Worm (Caenorhabditis elegans): ENCODE results near the gene sqv-3.
A peak's percentile ranks its signal among the peaks of the same experiment; 100 is the strongest.

The sqv-3 gene

DNA sequence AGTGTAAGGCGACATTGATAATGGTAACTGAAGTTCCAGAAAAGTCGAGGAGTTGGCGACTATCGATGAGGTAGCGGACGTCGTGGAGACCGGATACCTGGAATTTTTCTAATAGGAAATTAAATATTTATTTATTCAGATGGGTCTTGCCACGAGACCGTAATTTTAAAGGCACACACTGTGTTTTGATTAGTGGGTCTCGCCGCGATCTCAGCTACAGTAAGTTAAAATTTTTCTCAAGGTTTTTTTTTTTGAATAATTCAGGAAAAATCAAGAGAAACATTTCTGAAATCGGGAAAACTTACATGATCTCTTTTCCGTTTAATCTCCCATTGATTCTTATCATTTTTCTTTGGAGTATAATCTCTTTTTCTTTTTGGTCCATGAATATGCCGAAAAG lies 1.1 kb downstream of the sqv-3 start:
- no peak for TF ChIP-seq nhr-237 (tag; optimal IDR thresholded peaks at IDR 0.05)
- TF ChIP-seq nhr-43 (tag; optimal IDR thresholded peaks at IDR 0.05; ENCODE audit: poor library complexity, severe bottlenecking), result no peak
- TF ChIP-seq sea-2 (GFP tag; optimal IDR thresholded peaks at IDR 0.05), result no peak
- TF ChIP-seq nhr-77 (tag; optimal IDR thresholded peaks at IDR 0.05), result no peak
- TF ChIP-seq nhr-67 (tag; optimal IDR thresholded peaks at IDR 0.05), result no peak
- TF ChIP-seq mml-1 (tag; optimal IDR thresholded peaks at IDR 0.05), result no peak
- no peak for TF ChIP-seq daf-12 (tag; optimal IDR thresholded peaks at IDR 0.05)

DNA sequence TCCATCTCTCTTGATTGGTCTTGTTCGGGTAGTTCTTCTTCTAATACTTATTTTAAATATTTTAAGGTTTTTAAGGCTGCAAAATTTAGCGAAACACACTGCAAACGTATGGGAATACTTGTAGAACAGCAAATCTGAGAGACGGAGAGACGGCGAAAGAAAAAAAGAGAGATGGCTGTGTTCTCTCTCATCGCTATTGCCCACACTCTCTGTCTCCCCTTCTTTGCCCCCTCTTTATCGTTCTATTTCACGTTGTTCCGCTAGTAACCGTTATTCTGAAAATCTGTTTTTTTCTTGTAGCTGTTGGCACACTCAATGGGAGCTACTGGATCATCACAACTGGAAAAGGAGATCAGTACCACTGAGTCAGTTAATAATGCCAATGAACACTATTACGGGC lies 3.8 kb downstream of the sqv-3 start, which contains the start of gene usp-46:
Gene usp-46 (plus strand): TSS at position 301 of the 400 bp plus-strand sequence.
- TF ChIP-seq elt-2 (tag; optimal IDR thresholded peaks at IDR 0.05) (peak; percentile 20), hmg-11 (tag; optimal IDR thresholded peaks at IDR 0.05) (peak; percentile 43), nfya-1 (tag; optimal IDR thresholded peaks at IDR 0.05; ENCODE audit: insufficient read depth) (peak; percentile 29), lin-39 (tag; optimal IDR thresholded peaks at IDR 0.05) (peak; percentile 10), R02D3.7 (tag; optimal IDR thresholded peaks at IDR 0.05) (no peak)

DNA sequence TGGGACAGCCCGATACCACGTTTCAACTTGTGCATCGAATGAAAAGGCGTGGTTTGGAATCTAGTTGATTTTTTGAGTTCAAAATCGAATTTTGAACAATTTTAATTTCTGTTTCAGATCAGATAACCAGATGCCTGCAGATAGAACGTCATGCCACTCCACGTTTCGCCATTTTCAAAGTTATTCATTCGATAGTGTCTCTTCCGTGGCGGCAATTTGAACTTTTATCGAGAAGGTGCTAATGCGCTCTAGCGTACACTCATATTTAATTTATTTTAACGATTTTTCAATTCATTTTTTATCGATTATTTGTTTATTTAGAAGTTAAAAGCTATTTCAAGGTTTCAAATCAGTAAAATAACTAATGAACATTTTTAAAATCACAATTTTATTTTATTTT lies 4.2 kb downstream of the sqv-3 start:
- TF ChIP-seq daf-12 (tag; optimal IDR thresholded peaks at IDR 0.05) (no peak), pha-4 (tag; optimal IDR thresholded peaks at IDR 0.05) (no peak), nhr-12 (tag; optimal IDR thresholded peaks at IDR 0.05) (no peak), aly-2 (tag; optimal IDR thresholded peaks at IDR 0.05) (no peak), lin-15B (tag; optimal IDR thresholded peaks at IDR 0.05) (peak; percentile 18)

ce11 chrIII:9772394-9772793 lies 7.8 kb downstream of the sqv-3 start:
- TF ChIP-seq ama-1 (optimal IDR thresholded peaks at IDR 0.05) (no peak), snpc-4 (tag; optimal IDR thresholded peaks at IDR 0.05) (no peak), zag-1 (tag; optimal IDR thresholded peaks at IDR 0.05) (no peak), aly-2 (tag; optimal IDR thresholded peaks at IDR 0.05) (no peak), nhr-67 (tag; optimal IDR thresholded peaks at IDR 0.05) (no peak), unc-62 (GFP tag; optimal IDR thresholded peaks at IDR 0.05) (no peak), egl-5 (tag; optimal IDR thresholded peaks at IDR 0.05) (no peak), mdl-1 (tag; optimal IDR thresholded peaks at IDR 0.05) (no peak), daf-12 (tag; optimal IDR thresholded peaks at IDR 0.05) (no peak), hmg-11 (tag; optimal IDR thresholded peaks at IDR 0.05) (no peak), nhr-25 (tag; optimal IDR thresholded peaks at IDR 0.05) (no peak)

DNA sequence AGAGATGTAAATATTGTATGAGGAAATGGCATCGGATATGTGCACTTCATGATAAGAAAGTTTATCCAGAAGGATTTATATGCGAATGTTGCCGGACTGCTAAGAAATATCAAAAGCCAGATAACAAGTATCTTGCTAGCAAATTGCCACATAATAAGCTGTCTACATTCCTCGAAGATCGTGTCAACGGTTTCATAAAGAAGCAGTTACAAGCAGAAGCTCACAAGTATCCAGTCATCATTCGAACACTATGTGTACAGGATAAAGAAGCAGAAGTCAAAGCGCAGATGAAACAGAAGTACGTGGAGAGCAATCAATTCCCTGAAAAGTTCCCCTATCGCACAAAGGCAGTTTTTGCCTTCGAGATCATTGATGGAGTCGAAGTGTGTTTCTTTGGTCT lies 9.6 kb downstream of the sqv-3 start:
- TF ChIP-seq fos-1 (tag; optimal IDR thresholded peaks at IDR 0.05) (no peak), elt-1 (tag; optimal IDR thresholded peaks at IDR 0.05) (no peak), nhr-23 (tag; optimal IDR thresholded peaks at IDR 0.05) (no peak), eor-1 (tag; optimal IDR thresholded peaks at IDR 0.05) (no peak), nhr-43 (tag; optimal IDR thresholded peaks at IDR 0.05; ENCODE audit: poor library complexity, severe bottlenecking) (no peak), pqm-1 (tag; optimal IDR thresholded peaks at IDR 0.05) (no peak), ceh-82 (tag; optimal IDR thresholded peaks at IDR 0.05) (no peak), ztf-11 (tag; optimal IDR thresholded peaks at IDR 0.05) (no peak), lin-39 (tag; optimal IDR thresholded peaks at IDR 0.05) (no peak), egl-27 (tag; optimal IDR thresholded peaks at IDR 0.05) (no peak), fkh-2 (tag; optimal IDR thresholded peaks at IDR 0.05) (no peak), ceh-16 (tag; optimal IDR thresholded peaks at IDR 0.05) (no peak), ceh-28 (tag; optimal IDR thresholded peaks at IDR 0.05) (no peak), snpc-4 (tag; optimal IDR thresholded peaks at IDR 0.05) (no peak), lin-15B (tag; optimal IDR thresholded peaks at IDR 0.05) (no peak), daf-12 (tag; optimal IDR thresholded peaks at IDR 0.05) (no peak), fkh-10 (GFP tag; optimal IDR thresholded peaks at IDR 0.05) (no peak), sea-2 (GFP tag; optimal IDR thresholded peaks at IDR 0.05) (no peak)

- TF ChIP-seq nhr-77 (tag; optimal IDR thresholded peaks at IDR 0.05) (no peak), aly-2 (tag; optimal IDR thresholded peaks at IDR 0.05) (no peak), mdl-1 (tag; optimal IDR thresholded peaks at IDR 0.05) (no peak), nfya-1 (tag; optimal IDR thresholded peaks at IDR 0.05; ENCODE audit: insufficient read depth) (no peak)
These were observed 12.1 kb downstream of the sqv-3 start for ce11 chrIII:9768023-9768422.

All from whole organism, L3 larva.